Fruit fly (Drosophila melanogaster) whole organism, pupa: Measurements from ENCODE around the gene CG31465.
A peak's percentile ranks its signal among the peaks of the same experiment; 100 is the strongest.

Source experiments
- CG10348 ChIP-seq: fragments of 200-800 bp; sonication (Bioruptor generic); IDR thresholded peaks from 2 replicates; pipeline ENCODE4 v1.3.6; 2022; ENCODE audit warnings: missing biosample characterization, missing genetic modification characterization
- CG12605 ChIP-seq: fragments of 200-800 bp; sonication (Bioruptor generic); IDR thresholded peaks from 2 replicates; pipeline ENCODE4 v1.3.6; 2022; ENCODE audit warnings: missing biosample characterization, missing genetic modification characterization
- CG13204 ChIP-seq: fragments of 200-800 bp; sonication (Bioruptor generic); optimal IDR thresholded peaks from 2 replicates; lab custom pipeline; 2018; ENCODE audit warnings: missing biosample characterization, mild to moderate bottlenecking, missing genetic modification characterization, moderate library complexity
- CG14655 ChIP-seq: fragments of 200-800 bp; sonication (Bioruptor generic); optimal IDR thresholded peaks from 3 replicates; lab custom pipeline; 2017; ENCODE audit warnings: mild to moderate bottlenecking, missing biosample characterization, missing genetic modification reagents, missing genetic modification characterization
- CG15710 ChIP-seq: fragments of 200-800 bp; sonication (Bioruptor generic); optimal IDR thresholded peaks from 2 replicates; lab custom pipeline; 2018; ENCODE audit warnings: missing biosample characterization, mild to moderate bottlenecking, missing genetic modification characterization, moderate library complexity
- CG17806 ChIP-seq: fragments of 200-800 bp; sonication (Bioruptor generic); optimal IDR thresholded peaks from 2 replicates; lab custom pipeline; 2018; ENCODE audit warnings: missing biosample characterization, mild to moderate bottlenecking, missing genetic modification characterization, moderate library complexity
- CG32121 ChIP-seq: fragments of 200-800 bp; sonication (Bioruptor generic); IDR thresholded peaks from 2 replicates; pipeline ENCODE4 v1.3.6; 2022; ENCODE audit warnings: missing biosample characterization, missing genetic modification characterization
- CG34367 ChIP-seq: fragments of 200-800 bp; sonication (Bioruptor generic); optimal IDR thresholded peaks from 2 replicates; lab custom pipeline; 2018; ENCODE audit warnings: missing biosample characterization, mild to moderate bottlenecking, missing genetic modification characterization
- CG4496 ChIP-seq: fragments of 200-800 bp; sonication (Bioruptor generic); IDR thresholded peaks from 3 replicates; pipeline ENCODE4 v1.3.6; 2022; ENCODE audit warnings: missing biosample characterization, missing genetic modification characterization
- CG8159 ChIP-seq: fragments of 200-800 bp; sonication (Bioruptor generic); optimal IDR thresholded peaks from 3 replicates; lab custom pipeline; 2018; ENCODE audit warnings: missing biosample characterization, mild to moderate bottlenecking, missing genetic modification characterization, moderate library complexity
- CG8301 ChIP-seq: fragments of 200-800 bp; sonication (Bioruptor generic); optimal IDR thresholded peaks from 2 replicates; lab custom pipeline; 2018; ENCODE audit warnings: missing biosample characterization, mild to moderate bottlenecking, missing genetic modification characterization
- CG9948 ChIP-seq: fragments of 200-800 bp; sonication (Bioruptor generic); optimal IDR thresholded peaks from 2 replicates; lab custom pipeline; 2018; ENCODE audit warnings: missing biosample characterization, mild to moderate bottlenecking, missing genetic modification characterization, moderate library complexity
- D1 ChIP-seq: fragments of 200-800 bp; sonication (Bioruptor generic); optimal IDR thresholded peaks from 2 replicates; lab custom pipeline; 2018; ENCODE audit warnings: missing biosample characterization, mild to moderate bottlenecking, missing genetic modification characterization, moderate library complexity
- EcR ChIP-seq: fragments of 200-800 bp; sonication (Bioruptor generic); optimal IDR thresholded peaks from 3 replicates; lab custom pipeline; 2019; ENCODE audit warnings: missing biosample characterization, missing genetic modification characterization, mild to moderate bottlenecking, moderate library complexity, missing genetic modification reagents
- Ets98B ChIP-seq: fragments of 200-800 bp; sonication (Bioruptor generic); IDR thresholded peaks from 2 replicates; pipeline ENCODE4 v1.3.6; 2022; ENCODE audit warnings: missing biosample characterization, missing genetic modification characterization
- Pif1A ChIP-seq: fragments of 200-800 bp; sonication (Bioruptor generic); optimal IDR thresholded peaks from 3 replicates; lab custom pipeline; 2016; ENCODE audit warnings: missing biosample characterization, missing genetic modification characterization
- Pif1B ChIP-seq: fragments of 200-800 bp; sonication (Bioruptor generic); optimal IDR thresholded peaks from 3 replicates; lab custom pipeline; 2016; ENCODE audit warnings: missing biosample characterization, missing genetic modification characterization
- Snoo ChIP-seq: fragments of 200-800 bp; sonication (Bioruptor generic); optimal IDR thresholded peaks from 3 replicates; lab custom pipeline; 2017; ENCODE audit warnings: missing biosample characterization, mild to moderate bottlenecking, missing genetic modification characterization, inconsistent platforms
- fd96Ca ChIP-seq: fragments of 200-800 bp; sonication (Bioruptor generic); IDR thresholded peaks from 3 replicates; pipeline ENCODE4 v1.3.6; 2022; ENCODE audit warnings: missing biosample characterization, missing genetic modification characterization
- gl ChIP-seq: fragments of 200-800 bp; sonication (Bioruptor generic); optimal IDR thresholded peaks from 2 replicates; lab custom pipeline; 2018; ENCODE audit warnings: missing biosample characterization, mild to moderate bottlenecking, missing genetic modification characterization
- rn ChIP-seq: fragments of 200-800 bp; sonication (Bioruptor generic); IDR thresholded peaks from 2 replicates; pipeline ENCODE4 v1.3.6; 2022; ENCODE audit warnings: missing biosample characterization, missing genetic modification characterization

The CG31465 gene

dm6 chr3R:21906867-21907266 lies 26.3 kb downstream of the CG31465 start:
- no peak for TF ChIP-seq D1 (tag; lab: Kevin White, UChicago)
- peak; percentile 39 for TF ChIP-seq CG9948
- no peak for TF ChIP-seq gl (tag; lab: Kevin White, UChicago)
- no peak for TF ChIP-seq Ets98B
- no peak for TF ChIP-seq CG12605 (GFP tag; lab: Robert Waterston, UW)
- no peak for TF ChIP-seq CG10348
- no peak for TF ChIP-seq rn (GFP tag; lab: Robert Waterston, UW)
- TF ChIP-seq CG32121, result no peak
- peak; percentile 4 for TF ChIP-seq CG17806
- TF ChIP-seq CG8301 (tag; lab: Kevin White, UChicago), result peak; percentile 50
- TF ChIP-seq CG15710 (tag; lab: Kevin White, UChicago), result no peak
- no peak for TF ChIP-seq CG34367
- peak; percentile 76 for TF ChIP-seq CG14655 (GFP tag; lab: Kevin White, UChicago)
- no peak for TF ChIP-seq CG13204 (GFP tag; lab: Kevin White, UChicago)
- no peak for TF ChIP-seq CG4496
- no peak for TF ChIP-seq fd96Ca
- no peak for TF ChIP-seq EcR (GFP tag; lab: Kevin White, UChicago)
- no peak for TF ChIP-seq Snoo (tag; lab: Kevin White, UChicago)
- TF ChIP-seq CG8159, result no peak
- TF ChIP-seq Pif1B (GFP tag; lab: Kevin White, UChicago), result no peak
- TF ChIP-seq Pif1A (GFP tag; lab: Kevin White, UChicago), result no peak

- no peak for TF ChIP-seq CG15710 (tag; lab: Kevin White, UChicago)
- TF ChIP-seq Ets98B, result no peak
- TF ChIP-seq CG32121, result no peak
- no peak for TF ChIP-seq CG17806
- no peak for TF ChIP-seq Pif1B (GFP tag; lab: Kevin White, UChicago)
- no peak for TF ChIP-seq CG10348
Observed at dm6 chr3R:21911516-21911915, 30.9 kb downstream of the CG31465 start, which contains the start of gene Qsox3. Gene Qsox3, plus strand, starts transcription at chr3R:21911816.

- no peak for TF ChIP-seq Snoo (tag; lab: Kevin White, UChicago)
- TF ChIP-seq CG8159, result no peak
- no peak for TF ChIP-seq CG34367
- TF ChIP-seq CG32121, result no peak
- no peak for TF ChIP-seq CG14655 (GFP tag; lab: Kevin White, UChicago)
- TF ChIP-seq CG9948, result no peak
- no peak for TF ChIP-seq CG17806
- TF ChIP-seq CG8301 (tag; lab: Kevin White, UChicago), result no peak
- TF ChIP-seq CG4496, result no peak
- no peak for TF ChIP-seq CG13204 (GFP tag; lab: Kevin White, UChicago)
- no peak for TF ChIP-seq D1 (tag; lab: Kevin White, UChicago)
- TF ChIP-seq CG15710 (tag; lab: Kevin White, UChicago), result no peak
- no peak for TF ChIP-seq CG12605 (GFP tag; lab: Robert Waterston, UW)
- TF ChIP-seq Pif1B (GFP tag; lab: Kevin White, UChicago), result no peak
- no peak for TF ChIP-seq CG10348
- no peak for TF ChIP-seq fd96Ca
- no peak for TF ChIP-seq rn (GFP tag; lab: Robert Waterston, UW)
- TF ChIP-seq EcR (GFP tag; lab: Kevin White, UChicago), result no peak
- TF ChIP-seq Pif1A (GFP tag; lab: Kevin White, UChicago), result no peak
- TF ChIP-seq, all 21 proteins: peak for 0
Observed at dm6 chr3R:21913447-21913846, 32.8 kb downstream of the CG31465 start, which contains the start of gene Qsox2. Gene Qsox2, plus strand, starts transcription at chr3R:21913747.

dm6 chr3R:21916987-21917386 lies 36.4 kb downstream of the CG31465 start:
- TF ChIP-seq CG14655 (GFP tag; lab: Kevin White, UChicago) (no peak), Pif1B (GFP tag; lab: Kevin White, UChicago) (no peak), CG15710 (tag; lab: Kevin White, UChicago) (no peak), CG13204 (GFP tag; lab: Kevin White, UChicago) (no peak), Snoo (tag; lab: Kevin White, UChicago) (no peak), CG34367 (no peak), CG12605 (GFP tag; lab: Robert Waterston, UW) (no peak), CG4496 (no peak), fd96Ca (no peak), CG10348 (no peak), gl (tag; lab: Kevin White, UChicago) (no peak), CG32121 (no peak), Ets98B (no peak)

dm6 chr3R:21920495-21920894 lies 39.9 kb downstream of the CG31465 start:
- TF ChIP-seq EcR (GFP tag; lab: Kevin White, UChicago) (no peak), CG14655 (GFP tag; lab: Kevin White, UChicago) (peak; percentile 66), CG4496 (peak; percentile 63; the same call in 2 of the 3 replicates), fd96Ca (no peak), gl (tag; lab: Kevin White, UChicago) (no peak), CG15710 (tag; lab: Kevin White, UChicago) (no peak), CG9948 (peak; percentile 15), Pif1A (GFP tag; lab: Kevin White, UChicago) (no peak), CG10348 (no peak), CG8159 (no peak), CG13204 (GFP tag; lab: Kevin White, UChicago) (no peak), CG17806 (peak; percentile 21), D1 (tag; lab: Kevin White, UChicago) (no peak), CG12605 (GFP tag; lab: Robert Waterston, UW) (no peak), CG34367 (no peak), Snoo (tag; lab: Kevin White, UChicago) (no peak), Ets98B (0 out of 2 replicates have a peak, but pooled peaks have one; percentile 28), Pif1B (GFP tag; lab: Kevin White, UChicago) (no peak), CG32121 (no peak), rn (GFP tag; lab: Robert Waterston, UW) (no peak), CG8301 (tag; lab: Kevin White, UChicago) (peak; percentile 57)
